Worm (Caenorhabditis elegans): ENCODE measurements around the gene C27C12.4.

C27C12.4 gene

DNA sequence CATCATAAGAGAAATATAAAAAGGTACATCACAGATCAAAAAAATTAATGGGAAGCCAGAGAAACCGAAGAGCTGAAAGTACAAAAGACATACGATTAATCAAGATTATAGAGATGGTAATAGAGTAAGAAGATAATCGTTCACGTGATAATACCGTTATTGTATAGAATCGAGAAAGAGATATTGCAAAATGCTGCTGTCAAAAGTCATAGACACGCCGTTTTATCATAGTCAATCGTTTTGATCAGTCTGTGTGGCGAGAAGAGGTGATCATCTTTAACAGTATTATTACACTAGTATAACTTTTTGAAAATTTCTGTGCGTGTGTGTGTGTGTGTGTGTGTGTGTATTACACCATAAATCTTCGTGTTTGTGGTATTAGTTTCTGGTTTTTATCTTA is 40.5 kb downstream of the C27C12.4 start:
- TF ChIP-seq nhr-77 (tag; optimal IDR thresholded peaks at IDR 0.05) (no peak), nhr-25 (tag; optimal IDR thresholded peaks at IDR 0.05) (peak; percentile 67), nhr-21 (tag; optimal IDR thresholded peaks at IDR 0.05) (peak; percentile 61), nhr-129 (tag; optimal IDR thresholded peaks at IDR 0.05) (no peak), ceh-16 (tag; optimal IDR thresholded peaks at IDR 0.05) (no peak), gmeb-1 (tag; optimal IDR thresholded peaks at IDR 0.05) (peak; percentile 8), ztf-11 (tag; optimal IDR thresholded peaks at IDR 0.05) (no peak), mdl-1 (tag; optimal IDR thresholded peaks at IDR 0.05) (peak in 1 of 2 experiments; percentile 26), crh-2 (tag; optimal IDR thresholded peaks at IDR 0.05) (peak; percentile 39), sma-3 (GFP tag; optimal IDR thresholded peaks at IDR 0.05) (peak; percentile 71), lin-39 (tag; optimal IDR thresholded peaks at IDR 0.05) (no peak), skn-1 (tag; optimal IDR thresholded peaks at IDR 0.05) (no peak), sma-9 (GFP tag; optimal IDR thresholded peaks at IDR 0.05) (peak; percentile 86), sma-9 (tag; optimal IDR thresholded peaks at IDR 0.05) (no peak), blmp-1 (tag; optimal IDR thresholded peaks at IDR 0.05; ENCODE audit: insufficient read depth) (peak; percentile 76), ZK546.5 (tag; optimal IDR thresholded peaks at IDR 0.05) (no peak)

DNA sequence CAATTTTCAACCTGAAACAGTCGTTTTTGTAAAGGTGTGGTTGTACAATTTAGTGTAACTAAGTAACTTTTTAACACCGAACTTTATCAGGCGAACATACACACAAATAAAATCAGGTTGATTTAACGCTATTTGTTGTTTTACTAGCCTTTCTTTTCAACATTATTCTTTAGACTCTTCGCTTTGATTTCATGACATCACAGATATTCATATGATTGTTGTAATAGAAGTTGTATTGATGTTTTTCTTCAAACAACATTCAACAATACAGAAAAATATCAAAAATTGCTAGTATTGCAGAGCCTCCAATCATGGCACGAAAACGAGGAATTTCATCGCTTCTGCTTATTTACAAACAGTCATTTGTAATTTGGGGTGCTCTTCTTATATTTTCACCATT is 41.0 kb downstream of the C27C12.4 start, which contains the start of gene nac-1:
Gene nac-1, plus strand, starts transcription at position 301 of the 400 bp plus-strand sequence.
- TF ChIP-seq sma-9 (GFP tag; optimal IDR thresholded peaks at IDR 0.05) = no peak
- no peak for TF ChIP-seq sma-9 (tag; optimal IDR thresholded peaks at IDR 0.05)
- no peak for TF ChIP-seq dmd-4 (tag; optimal IDR thresholded peaks at IDR 0.05)
- TF ChIP-seq nhr-12 (tag; optimal IDR thresholded peaks at IDR 0.05) = no peak
- TF ChIP-seq ZK546.5 (tag; optimal IDR thresholded peaks at IDR 0.05) = no peak
- TF ChIP-seq egl-27 (tag; optimal IDR thresholded peaks at IDR 0.05) = no peak

- no peak for TF ChIP-seq egl-27 (tag; optimal IDR thresholded peaks at IDR 0.05)
- TF ChIP-seq dmd-4 (tag; optimal IDR thresholded peaks at IDR 0.05) = no peak
- TF ChIP-seq mbf-1 (tag; optimal IDR thresholded peaks at IDR 0.05) = no peak
- TF ChIP-seq mdl-1 (tag; optimal IDR thresholded peaks at IDR 0.05) = no peak
- TF ChIP-seq nhr-21 (tag; optimal IDR thresholded peaks at IDR 0.05) = no peak
- no peak for TF ChIP-seq lsy-2 (tag; optimal IDR thresholded peaks at IDR 0.05)
- no peak for TF ChIP-seq lin-13 (GFP tag; optimal IDR thresholded peaks at IDR 0.05)
- no peak for TF ChIP-seq elt-1 (tag; optimal IDR thresholded peaks at IDR 0.05)
- TF ChIP-seq F13H6.1 (tag; optimal IDR thresholded peaks at IDR 0.05) = no peak
- no peak for TF ChIP-seq peb-1 (tag; optimal IDR thresholded peaks at IDR 0.05)
- TF ChIP-seq sma-3 (GFP tag; optimal IDR thresholded peaks at IDR 0.05) = no peak
- no peak for TF ChIP-seq lin-11 (tag; optimal IDR thresholded peaks at IDR 0.05)
- no peak for TF ChIP-seq gmeb-1 (tag; optimal IDR thresholded peaks at IDR 0.05)
- TF ChIP-seq elt-3 (tag; optimal IDR thresholded peaks at IDR 0.05) = no peak
- TF ChIP-seq skn-1 (tag; optimal IDR thresholded peaks at IDR 0.05) = no peak
Measured at ce11 chrX:14897192-14897591, 43.3 kb downstream of the C27C12.4 start.

- TF ChIP-seq ZK546.5 (tag; optimal IDR thresholded peaks at IDR 0.05) (no peak), alr-1 (tag; optimal IDR thresholded peaks at IDR 0.05) (no peak), ama-1 (optimal IDR thresholded peaks at IDR 0.05) (no peak), lin-11 (tag; optimal IDR thresholded peaks at IDR 0.05) (no peak), nhr-77 (tag; optimal IDR thresholded peaks at IDR 0.05) (no peak), nhr-237 (tag; optimal IDR thresholded peaks at IDR 0.05) (no peak), nhr-12 (tag; optimal IDR thresholded peaks at IDR 0.05) (no peak), nhr-129 (tag; optimal IDR thresholded peaks at IDR 0.05) (no peak), lin-13 (GFP tag; optimal IDR thresholded peaks at IDR 0.05) (no peak), sma-3 (GFP tag; optimal IDR thresholded peaks at IDR 0.05) (no peak), Y55F3AM.14 (GFP tag; optimal IDR thresholded peaks at IDR 0.05) (no peak), F13H6.1 (tag; optimal IDR thresholded peaks at IDR 0.05) (no peak)
Measured at ce11 chrX:14898205-14898604, 44.3 kb downstream of the C27C12.4 start, which contains the start of gene lips-8. lips-8 (plus strand) TSS chrX:14898505.

DNA sequence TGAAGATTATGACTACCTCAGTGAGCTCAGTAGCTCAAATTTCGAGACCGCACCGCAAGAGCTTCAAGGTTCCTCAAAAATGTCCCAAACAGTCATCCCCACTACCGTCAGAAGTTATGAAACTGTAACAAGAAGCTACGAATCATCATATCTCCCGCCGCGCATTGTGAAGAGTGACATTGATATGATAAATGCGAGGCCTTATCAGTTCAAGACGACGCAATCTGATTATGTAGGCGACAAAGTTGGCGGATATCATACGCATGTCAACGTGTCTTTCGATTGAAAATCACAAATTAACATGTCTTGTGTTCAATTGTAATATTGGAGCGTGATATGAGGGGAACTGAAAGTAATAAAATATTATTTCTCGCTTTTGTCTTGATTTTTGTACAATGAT is 46.6 kb downstream of the C27C12.4 start:
- TF ChIP-seq sma-3 (GFP tag; optimal IDR thresholded peaks at IDR 0.05) = no peak

DNA sequence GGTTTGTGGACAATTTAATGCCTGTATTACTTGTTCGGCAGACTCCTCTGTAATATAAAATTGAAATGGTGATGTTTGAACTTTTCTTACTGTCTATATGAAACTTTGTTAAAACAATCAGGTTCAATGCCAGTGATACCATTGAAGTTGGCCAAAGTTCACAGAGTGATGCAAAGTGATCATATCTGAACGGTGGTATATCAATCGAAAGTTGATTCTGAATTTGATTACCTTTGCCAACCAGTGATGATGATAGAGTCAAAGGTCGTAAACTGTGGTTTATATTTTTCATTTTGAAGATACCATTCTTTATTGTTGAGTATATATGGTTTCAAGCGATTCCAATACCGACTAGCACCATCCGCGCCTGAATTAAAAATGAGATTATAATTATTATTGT is 49.5 kb downstream of the C27C12.4 start:
- TF ChIP-seq nhr-237 (tag; optimal IDR thresholded peaks at IDR 0.05) (no peak), elt-3 (tag; optimal IDR thresholded peaks at IDR 0.05) (no peak), nhr-11 (tag; optimal IDR thresholded peaks at IDR 0.05) (no peak), sem-4 (tag; optimal IDR thresholded peaks at IDR 0.05) (no peak), sma-9 (GFP tag; optimal IDR thresholded peaks at IDR 0.05) (peak; percentile 38), sma-9 (tag; optimal IDR thresholded peaks at IDR 0.05) (no peak), nhr-21 (tag; optimal IDR thresholded peaks at IDR 0.05) (no peak), blmp-1 (tag; optimal IDR thresholded peaks at IDR 0.05; ENCODE audit: insufficient read depth) (peak; percentile 55), peb-1 (tag; optimal IDR thresholded peaks at IDR 0.05) (no peak), ztf-1 (GFP tag; conservative IDR thresholded peaks at IDR 0.05) (no peak), Y55F3AM.14 (GFP tag; optimal IDR thresholded peaks at IDR 0.05) (no peak), egl-27 (tag; optimal IDR thresholded peaks at IDR 0.05) (no peak), lsy-2 (tag; optimal IDR thresholded peaks at IDR 0.05) (no peak), dmd-4 (tag; optimal IDR thresholded peaks at IDR 0.05) (no peak), alr-1 (tag; optimal IDR thresholded peaks at IDR 0.05) (no peak), nhr-25 (tag; optimal IDR thresholded peaks at IDR 0.05) (no peak)

All from whole organism, L2 larva.